Fruit fly (Drosophila melanogaster) Kc167 (cell line): Measurements from ENCODE around the gene pps.

Experiments used
- Myc ChIP-seq: fragments of >200 bp; optimal IDR thresholded peaks from 2 replicates; lab custom pipeline; 2017; ENCODE audit warnings: missing external identifiers
- Sin3A ChIP-seq: fragments of >200 bp; optimal IDR thresholded peaks from 2 replicates; lab custom pipeline; 2018; ENCODE audit warnings: missing external identifiers
- h ChIP-seq: fragments of >200 bp; optimal IDR thresholded peaks from 3 replicates; lab custom pipeline; 2018; ENCODE audit warnings: missing external identifiers
- insv ChIP-seq: fragments of >200 bp; optimal IDR thresholded peaks from 3 replicates; lab custom pipeline; 2018; ENCODE audit warnings: missing external identifiers
- psq ChIP-seq: fragments of >200 bp; optimal IDR thresholded peaks from 2 replicates; lab custom pipeline; 2017; ENCODE audit warnings: missing external identifiers
- ttk ChIP-seq: sonication (Bioruptor generic); optimal IDR thresholded peaks from 2 replicates; lab custom pipeline; 2017; ENCODE audit warnings: missing external identifiers

Gene pps

dm6 chr3R:12443769-12444168 is 30.1 kb downstream of the pps start:
- TF ChIP-seq h (lab: Kevin White, UChicago) = no peak
- no peak for TF ChIP-seq psq
- no peak for TF ChIP-seq Myc
- no peak for TF ChIP-seq Sin3A (lab: Kevin White, UChicago)
- no peak for TF ChIP-seq ttk (lab: Kevin White, UChicago)
- no peak for TF ChIP-seq insv

dm6 chr3R:12445468-12445867 is 31.8 kb downstream of the pps start:
- TF ChIP-seq ttk (lab: Kevin White, UChicago) (no peak), Myc (no peak), psq (no peak), h (lab: Kevin White, UChicago) (no peak), insv (no peak), Sin3A (lab: Kevin White, UChicago) (no peak)

- TF ChIP-seq Sin3A (lab: Kevin White, UChicago) (no peak), h (lab: Kevin White, UChicago) (no peak), ttk (lab: Kevin White, UChicago) (no peak), insv (no peak), Myc (no peak), psq (no peak)
Measured at dm6 chr3R:12447353-12447752, 33.7 kb downstream of the pps start, which contains the start of gene vrs. Gene vrs (plus strand): TSS chr3R:12447653.

dm6 chr3R:12448344-12448743 is 34.7 kb downstream of the pps start:
- no peak for TF ChIP-seq ttk (lab: Kevin White, UChicago)
- no peak for TF ChIP-seq h (lab: Kevin White, UChicago)
- TF ChIP-seq insv = no peak
- no peak for TF ChIP-seq Sin3A (lab: Kevin White, UChicago)
- TF ChIP-seq Myc = no peak
- TF ChIP-seq psq = no peak

- TF ChIP-seq Myc (no peak), Sin3A (lab: Kevin White, UChicago) (no peak)
Measured at dm6 chr3R:12448889-12449314, 35.3 kb downstream of the pps start, which contains the start of gene CG18549. Gene CG18549 (plus strand): TSS chr3R:12449296.

dm6 chr3R:12449617-12450242 is 36.1 kb downstream of the pps start:
- TF ChIP-seq psq (no peak), Myc (no peak), ttk (lab: Kevin White, UChicago) (no peak), h (lab: Kevin White, UChicago) (no peak), Sin3A (lab: Kevin White, UChicago) (no peak), insv (no peak)

- TF ChIP-seq Sin3A (lab: Kevin White, UChicago) (no peak), Myc (no peak), h (lab: Kevin White, UChicago) (no peak), ttk (lab: Kevin White, UChicago) (no peak), insv (no peak), psq (no peak)
Measured at dm6 chr3R:12450713-12451259, 37.2 kb downstream of the pps start.

dm6 chr3R:12451376-12451775 is 37.7 kb downstream of the pps start:
- no peak for TF ChIP-seq h (lab: Kevin White, UChicago)
- TF ChIP-seq ttk (lab: Kevin White, UChicago) = no peak
- TF ChIP-seq Myc = no peak
- TF ChIP-seq insv = no peak

- TF ChIP-seq psq (no peak), Myc (no peak), ttk (lab: Kevin White, UChicago) (no peak), insv (no peak), h (lab: Kevin White, UChicago) (no peak), Sin3A (lab: Kevin White, UChicago) (no peak)
Measured at dm6 chr3R:12451888-12452514, 38.4 kb downstream of the pps start, which contains the start of gene CG5509. Gene CG5509 (plus strand): TSS chr3R:12452464.

- no peak for TF ChIP-seq Sin3A (lab: Kevin White, UChicago)
Measured at dm6 chr3R:12454492-12454891, 40.9 kb downstream of the pps start.

dm6 chr3R:12456370-12456940 is 42.8 kb downstream of the pps start, which contains the start of gene trus:
Gene trus (plus strand): TSS chr3R:12456573.
- TF ChIP-seq Myc = no peak
- TF ChIP-seq Sin3A (lab: Kevin White, UChicago) = no peak
- no peak for TF ChIP-seq h (lab: Kevin White, UChicago)
- no peak for TF ChIP-seq psq
- TF ChIP-seq insv = no peak
- TF ChIP-seq ttk (lab: Kevin White, UChicago) = no peak

- TF ChIP-seq psq (peak; percentile 69), insv (no peak), Myc (no peak), ttk (lab: Kevin White, UChicago) (no peak), h (lab: Kevin White, UChicago) (no peak)
Measured at dm6 chr3R:12459879-12460522, 46.4 kb downstream of the pps start, which contains the start of the genes CG5961 and Polr3C. Gene CG5961 (minus strand): TSS chr3R:12460294. Gene Polr3C (plus strand): TSS chr3R:12460414.
